Worm (Caenorhabditis elegans) whole organism, late embryonic: Measurements from ENCODE around the gene F27D9.13.

Experiments
- ceh-18 ChIP-seq: sonication (generic microtip); optimal IDR thresholded peaks from 2 replicates; lab custom pipeline; 2016; ENCODE audit warnings: missing genetic modification characterization, missing compliant biosample characterization
- hlh-15 ChIP-seq: sonication (generic microtip); optimal IDR thresholded peaks from 2 replicates; lab custom pipeline; 2016; ENCODE audit warnings: missing genetic modification characterization, missing compliant biosample characterization

ce11 chrX:7715463-7715862 is 48.2 kb upstream of the F27D9.13 start:
- TF ChIP-seq hlh-15 (tag; lab: Kevin White, UChicago) (no peak), ceh-18 (peak; percentile 65)
